Fruit fly (Drosophila melanogaster) whole organism, wandering third instar larva: ENCODE results near the gene Plp.

ENCODE experiments used
- Abd-B ChIP-seq: fragments of >200 bp; optimal IDR thresholded peaks from 2 replicates; lab custom pipeline; 2017; ENCODE audit warnings: missing biosample characterization, missing genetic modification characterization
- CG9705 ChIP-seq: fragments of 200-800 bp; sonication (Bioruptor generic); optimal IDR thresholded peaks from 2 replicates; lab custom pipeline; 2018; ENCODE audit warnings: missing biosample characterization, mild to moderate bottlenecking, missing genetic modification characterization
- CrebA ChIP-seq: fragments of 200-800 bp; sonication (Bioruptor generic); optimal IDR thresholded peaks from 2 replicates; lab custom pipeline; 2016; ENCODE audit warnings: missing biosample characterization, mild to moderate bottlenecking, missing genetic modification characterization, borderline replicate concordance
- Dfd ChIP-seq: fragments of >200 bp; optimal IDR thresholded peaks from 2 replicates; lab custom pipeline; 2017; ENCODE audit warnings: missing biosample characterization, missing genetic modification characterization
- Dif ChIP-seq: fragments of 200-275, 200-300 bp; sonication (Bioruptor generic); optimal IDR thresholded peaks from 2 replicates; lab custom pipeline; 2018; ENCODE audit warnings: missing biosample characterization, missing genetic modification characterization; ENCODE audit not compliant: partially characterized antibody
- HLH106 ChIP-seq: fragments of 200-800 bp; optimal IDR thresholded peaks from 3 replicates; lab custom pipeline; 2019; ENCODE audit warnings: missing biosample characterization, mild to moderate bottlenecking, missing genetic modification characterization, moderate library complexity
- Hr78 ChIP-seq: fragments of >200 bp; optimal IDR thresholded peaks from 2 replicates; lab custom pipeline; 2017; ENCODE audit warnings: missing biosample characterization, missing genetic modification characterization
- Hr83 ChIP-seq: fragments of 200-300 bp; sonication (Bioruptor generic); optimal IDR thresholded peaks from 2 replicates; lab custom pipeline; 2016; ENCODE audit warnings: missing biosample characterization, mild to moderate bottlenecking, missing genetic modification characterization, moderate library complexity; ENCODE audit not compliant: poor library complexity, severe bottlenecking
- Mio ChIP-seq: sonication (Bioruptor generic); optimal IDR thresholded peaks from 2 replicates; lab custom pipeline; 2016; ENCODE audit warnings: missing biosample characterization, missing genetic modification characterization
- N ChIP-seq: fragments of >200 bp; optimal IDR thresholded peaks from 2 replicates; lab custom pipeline; 2018; ENCODE audit warnings: missing biosample characterization, missing external identifiers, missing genetic modification characterization
- Rel ChIP-seq, 2 experiments: fragments of 200-800 bp; sonication (Bioruptor generic) in 1 of 2; optimal IDR thresholded peaks; 2 replicates in 1 of 2; 3 replicates in 1 of 2; lab custom pipeline; 2016 to 2019; ENCODE audit warnings: mild to moderate bottlenecking in 2 of 2, missing biosample characterization in 2 of 2, missing genetic modification characterization in 2 of 2, moderate library complexity in 1 of 2
- Sp1 ChIP-seq: fragments of 200-800 bp; sonication (Bioruptor generic); optimal IDR thresholded peaks from 3 replicates; lab custom pipeline; 2019; ENCODE audit warnings: missing biosample characterization, mild to moderate bottlenecking, missing genetic modification characterization, moderate library complexity
- Vsx2 ChIP-seq: fragments of 200-300, 225-300 bp; sonication (Bioruptor generic); optimal IDR thresholded peaks from 2 replicates; lab custom pipeline; 2018; ENCODE audit warnings: missing biosample characterization, missing genetic modification characterization; ENCODE audit not compliant: partially characterized antibody
- br ChIP-seq: fragments of 200-800 bp; sonication (Bioruptor generic); optimal IDR thresholded peaks from 2 replicates; lab custom pipeline; 2016; ENCODE audit warnings: missing biosample characterization, missing genetic modification characterization
- brk ChIP-seq: fragments of 200-800 bp; sonication (Bioruptor generic); optimal IDR thresholded peaks from 2 replicates; lab custom pipeline; 2016; ENCODE audit warnings: missing biosample characterization, mild to moderate bottlenecking, missing genetic modification characterization
- dl ChIP-seq, 2 experiments: fragments of 175-275, 200-275 bp in 1 of 2; fragments of 200-275 bp in 1 of 2; sonication (Bioruptor generic); optimal IDR thresholded peaks; lab custom pipeline; 2018; ENCODE audit warnings: mild to moderate bottlenecking in 2 of 2, missing biosample characterization in 2 of 2, missing genetic modification characterization in 2 of 2, moderate library complexity in 2 of 2; ENCODE audit not compliant: partially characterized antibody in 2 of 2, insufficient read depth in 1 of 2
- dmrt93B ChIP-seq: fragments of 200-800 bp; sonication (Bioruptor generic); optimal IDR thresholded peaks from 2 replicates; lab custom pipeline; 2018; ENCODE audit warnings: missing biosample characterization, mild to moderate bottlenecking, missing genetic modification characterization
- dsf ChIP-seq: sonication (Bioruptor generic); optimal IDR thresholded peaks from 2 replicates; lab custom pipeline; 2016; ENCODE audit warnings: missing biosample characterization, missing genetic modification characterization, borderline replicate concordance
- ey ChIP-seq: fragments of 200-800 bp; sonication (Bioruptor generic); optimal IDR thresholded peaks from 2 replicates; lab custom pipeline; 2016; ENCODE audit warnings: missing biosample characterization, missing genetic modification characterization
- foxo ChIP-seq, 2 experiments: fragments of 200-800 bp; sonication (Bioruptor generic); optimal IDR thresholded peaks; 2 replicates in 1 of 2; 3 replicates in 1 of 2; lab custom pipeline; 2016 to 2017; ENCODE audit warnings: missing biosample characterization in 2 of 2, missing genetic modification characterization in 2 of 2
- fru ChIP-seq: fragments of 200-800 bp; sonication (Bioruptor generic); optimal IDR thresholded peaks from 3 replicates; lab custom pipeline; 2016; ENCODE audit warnings: missing biosample characterization, mild to moderate bottlenecking, missing genetic modification characterization
- h ChIP-seq: fragments of 200-800 bp; sonication (Bioruptor generic); optimal IDR thresholded peaks from 3 replicates; lab custom pipeline; 2016; ENCODE audit warnings: missing biosample characterization, mild to moderate bottlenecking, missing genetic modification characterization
- jim ChIP-seq: fragments of 175-275, 200-325 bp; sonication (Bioruptor generic); optimal IDR thresholded peaks from 2 replicates; lab custom pipeline; 2016; ENCODE audit warnings: missing biosample characterization, mild to moderate bottlenecking, missing genetic modification characterization
- pan ChIP-seq: fragments of >200 bp; optimal IDR thresholded peaks from 2 replicates; lab custom pipeline; 2017
- rgr ChIP-seq: fragments of 200-800 bp; sonication (Bioruptor generic); optimal IDR thresholded peaks from 3 replicates; lab custom pipeline; 2016; ENCODE audit warnings: missing biosample characterization, mild to moderate bottlenecking, missing genetic modification characterization
- sv ChIP-seq: fragments of 200-800 bp; sonication (Bioruptor generic); optimal IDR thresholded peaks from 3 replicates; lab custom pipeline; 2016; ENCODE audit warnings: missing biosample characterization, missing genetic modification characterization
- tai ChIP-seq: sonication (Bioruptor generic); optimal IDR thresholded peaks from 2 replicates; lab custom pipeline; 2016; ENCODE audit warnings: missing biosample characterization, missing genetic modification characterization
- usp ChIP-seq: fragments of >200 bp; optimal IDR thresholded peaks from 2 replicates; lab custom pipeline; 2017; ENCODE audit warnings: missing biosample characterization, missing genetic modification characterization
- woc ChIP-seq: sonication (Bioruptor generic); optimal IDR thresholded peaks from 2 replicates; lab custom pipeline; 2016; ENCODE audit warnings: missing biosample characterization, mild to moderate bottlenecking, missing genetic modification characterization

Plp gene

dm6 chr3L:15040329-15040886 lies 54.1 kb downstream of the Plp start:
- TF ChIP-seq Vsx2 (no peak), Dif (GFP tag; lab: Kevin White, UChicago) (no peak), sv (GFP tag; lab: Kevin White, UChicago) (no peak), Hr78 (no peak), dmrt93B (GFP tag; lab: Kevin White, UChicago) (no peak), dsf (no peak), pan (no peak), CG9705 (GFP tag; lab: Kevin White, UChicago) (no peak), ey (GFP tag; lab: Kevin White, UChicago) (no peak), rgr (GFP tag; lab: Kevin White, UChicago) (no peak), foxo (GFP tag; optimal IDR thresholded peaks at IDR 0.05; lab: Kevin White, UChicago) (no peak), fru (GFP tag; lab: Kevin White, UChicago) (no peak), usp (GFP tag; lab: Kevin White, UChicago) (no peak), N (no peak), jim (GFP tag; lab: Kevin White, UChicago) (no peak), Hr83 (GFP tag; lab: Kevin White, UChicago) (no peak), brk (no peak), Rel (GFP tag; optimal IDR thresholded peaks at IDR 0.05; lab: Kevin White, UChicago) (no peak), Rel (tag; optimal IDR thresholded peaks at IDR 0.05; lab: Kevin White, UChicago) (no peak), tai (no peak), Sp1 (GFP tag; lab: Kevin White, UChicago) (no peak)

- TF ChIP-seq foxo (GFP tag; optimal IDR thresholded peaks at IDR 0.05; lab: Kevin White, UChicago) (no peak), Dif (GFP tag; lab: Kevin White, UChicago) (no peak), dmrt93B (GFP tag; lab: Kevin White, UChicago) (no peak), CrebA (GFP tag; lab: Kevin White, UChicago) (no peak), Abd-B (GFP tag; lab: Kevin White, UChicago) (no peak), dl (GFP tag; optimal IDR thresholded peaks at IDR 0.05; lab: Kevin White, UChicago; ENCODE audit: insufficient read depth in 1 of 2, partially characterized antibody in 2 of 2) (no peak), br (GFP tag; lab: Kevin White, UChicago) (no peak), N (no peak)
These were observed 55.0 kb downstream of the Plp start for dm6 chr3L:15039510-15039909.

- TF ChIP-seq woc (GFP tag; lab: Kevin White, UChicago) (peak; percentile 21), dl (GFP tag; optimal IDR thresholded peaks at IDR 0.05; lab: Kevin White, UChicago; ENCODE audit: insufficient read depth in 1 of 2, partially characterized antibody in 2 of 2) (no peak)
- TF ChIP-seq, all 38 proteins: peak for 1
These were observed 58.9 kb downstream of the Plp start for dm6 chr3L:15035585-15035984.

dm6 chr3L:15034714-15035076 lies 59.8 kb downstream of the Plp start:
- TF ChIP-seq CG9705 (GFP tag; lab: Kevin White, UChicago) (no peak), N (no peak), foxo (GFP tag; optimal IDR thresholded peaks at IDR 0.05; lab: Kevin White, UChicago) (no peak), brk (no peak), ey (GFP tag; lab: Kevin White, UChicago) (no peak), br (GFP tag; lab: Kevin White, UChicago) (no peak), dmrt93B (GFP tag; lab: Kevin White, UChicago) (no peak), Mio (GFP tag; lab: Kevin White, UChicago) (no peak), h (GFP tag; lab: Kevin White, UChicago) (no peak), Dfd (GFP tag; lab: Kevin White, UChicago) (no peak)

- TF ChIP-seq HLH106 (tag; lab: Kevin White, UChicago): peak; percentile 19
- TF ChIP-seq brk: no peak
- peak in 1 of 2 experiments; percentile 0 for TF ChIP-seq foxo (GFP tag; optimal IDR thresholded peaks at IDR 0.05; lab: Kevin White, UChicago)
These were observed 60.3 kb downstream of the Plp start for dm6 chr3L:15034061-15034713.
